Fruit fly (Drosophila melanogaster) whole organism, embryonic: Measurements from ENCODE around the gene CG16790.

Experiments
- Aef1 ChIP-seq: fragments of 200-800 bp; sonication (Bioruptor generic); IDR thresholded peaks from 3 replicates; pipeline ENCODE4 v1.3.6; 2022; ENCODE audit warnings: missing biosample characterization, missing genetic modification characterization
- CG10431 ChIP-seq: fragments of 200-800 bp; sonication (Bioruptor generic); optimal IDR thresholded peaks from 3 replicates; lab custom pipeline; 2018; ENCODE audit warnings: missing biosample characterization, mild to moderate bottlenecking, missing genetic modification characterization
- CG17385 ChIP-seq: fragments of 200-800 bp; sonication (Bioruptor generic); optimal IDR thresholded peaks from 3 replicates; lab custom pipeline; 2018; ENCODE audit warnings: missing biosample characterization, mild to moderate bottlenecking, missing genetic modification characterization
- CG17612 ChIP-seq: fragments of 200-800 bp; sonication (Bioruptor generic); IDR thresholded peaks from 2 replicates; pipeline ENCODE4 v1.3.6; 2022; ENCODE audit warnings: missing biosample characterization, missing genetic modification characterization
- CG2120 ChIP-seq: fragments of 200-800 bp; sonication (Bioruptor generic); optimal IDR thresholded peaks from 3 replicates; lab custom pipeline; 2016; ENCODE audit warnings: missing biosample characterization, missing genetic modification characterization
- CG30431 ChIP-seq: fragments of 200-800 bp; sonication (Bioruptor generic); optimal IDR thresholded peaks from 2 replicates; lab custom pipeline; 2017; ENCODE audit warnings: missing biosample characterization, missing genetic modification characterization
- CG3163 ChIP-seq: fragments of 200-800 bp; sonication (Bioruptor generic); optimal IDR thresholded peaks from 3 replicates; lab custom pipeline; 2016; ENCODE audit warnings: missing biosample characterization, missing genetic modification characterization
- CG34224 ChIP-seq: fragments of 200-800 bp; sonication (Bioruptor generic); IDR thresholded peaks from 3 replicates; pipeline ENCODE4 v1.3.6; 2022; ENCODE audit warnings: missing biosample characterization, missing genetic modification characterization; ENCODE audit not compliant: partially characterized antibody
- CG4360 ChIP-seq: fragments of 200-800 bp; sonication (Bioruptor generic); IDR thresholded peaks from 2 replicates; pipeline ENCODE4 v1.3.6; 2022; ENCODE audit warnings: missing biosample characterization, missing genetic modification characterization
- CG7372 ChIP-seq: fragments of 200-800 bp; sonication (Bioruptor generic); IDR thresholded peaks from 2 replicates; pipeline ENCODE4 v1.3.6; 2022; ENCODE audit warnings: missing biosample characterization, missing genetic modification characterization
- CG7556 ChIP-seq: fragments of 200-800 bp; sonication (Bioruptor generic); optimal IDR thresholded peaks from 2 replicates; lab custom pipeline; 2017; ENCODE audit warnings: missing biosample characterization, mild to moderate bottlenecking, missing genetic modification characterization
- CG8290 ChIP-seq, 3 experiments: fragments of 200-800 bp; sonication (Bioruptor generic); optimal IDR thresholded peaks; 2 replicates each; lab custom pipeline; 2016 to 2019; ENCODE audit warnings: missing biosample characterization in 3 of 3, missing genetic modification characterization in 3 of 3, mild to moderate bottlenecking in 2 of 3, moderate library complexity in 1 of 3
- CG8359 ChIP-seq: fragments of 200-800 bp; sonication (Bioruptor generic); optimal IDR thresholded peaks from 2 replicates; lab custom pipeline; 2017; ENCODE audit warnings: missing biosample characterization, mild to moderate bottlenecking, missing genetic modification characterization, borderline replicate concordance
- CG8478 ChIP-seq: fragments of >200 bp; optimal IDR thresholded peaks from 2 replicates; lab custom pipeline; 2018
- CG9215 ChIP-seq: fragments of 200-800 bp; sonication (Bioruptor generic); IDR thresholded peaks from 2 replicates; pipeline ENCODE4 v1.3.6; 2022; ENCODE audit warnings: missing biosample characterization, missing genetic modification characterization
- D19B ChIP-seq: fragments of 200-800 bp; sonication (Bioruptor generic); optimal IDR thresholded peaks from 2 replicates; lab custom pipeline; 2017; ENCODE audit warnings: missing biosample characterization, mild to moderate bottlenecking, missing genetic modification characterization
- Dfd ChIP-seq, 2 experiments: fragments of >200 bp; optimal IDR thresholded peaks; 2 replicates each; lab custom pipeline; 2017; ENCODE audit warnings: missing biosample characterization in 2 of 2, missing genetic modification characterization in 2 of 2
- Dip2 ChIP-seq: fragments of 200-800 bp; sonication (Bioruptor generic); IDR thresholded peaks from 2 replicates; pipeline ENCODE4 v1.3.6; 2022; ENCODE audit warnings: missing biosample characterization, missing genetic modification characterization
- Drgx ChIP-seq: fragments of 200-800 bp; sonication (Bioruptor generic); IDR thresholded peaks from 2 replicates; pipeline ENCODE4 v1.3.6; 2022; ENCODE audit warnings: missing biosample characterization, missing genetic modification characterization
- HmgZ ChIP-seq: fragments of 200-800 bp; sonication (Bioruptor generic); optimal IDR thresholded peaks from 2 replicates; lab custom pipeline; 2018; ENCODE audit warnings: missing biosample characterization, mild to moderate bottlenecking, missing genetic modification characterization
- Hr3 ChIP-seq: fragments of 200-800 bp; sonication (Bioruptor generic); optimal IDR thresholded peaks from 3 replicates; lab custom pipeline; 2016; ENCODE audit warnings: missing biosample characterization, missing genetic modification characterization
- Kr ChIP-seq: fragments of 200-800 bp; sonication (Bioruptor generic); optimal IDR thresholded peaks from 2 replicates; lab custom pipeline; 2017; ENCODE audit warnings: missing biosample characterization, mild to moderate bottlenecking, missing genetic modification characterization
- Lpt ChIP-seq: fragments of >200 bp; optimal IDR thresholded peaks from 2 replicates; lab custom pipeline; 2018; ENCODE audit warnings: missing biosample characterization, missing genetic modification characterization
- Med ChIP-seq: fragments of 200-800 bp; sonication (Bioruptor generic); peaks from one replicate; lab custom pipeline; 2016; ENCODE audit warnings: missing biosample characterization, missing genetic modification characterization, mild to moderate bottlenecking, inconsistent platforms, moderate library complexity
- Myb ChIP-seq: fragments of 200-800 bp; sonication (Bioruptor generic); optimal IDR thresholded peaks from 2 replicates; lab custom pipeline; 2016; ENCODE audit warnings: missing biosample characterization, missing genetic modification characterization
- Opbp ChIP-seq: fragments of 200-800 bp; sonication (Bioruptor generic); IDR thresholded peaks from 3 replicates; pipeline ENCODE4 v1.3.6; 2022; ENCODE audit warnings: missing biosample characterization, missing genetic modification characterization; ENCODE audit not compliant: partially characterized antibody
- Optix ChIP-seq: fragments of 200-800 bp; sonication (Bioruptor generic); IDR thresholded peaks from 3 replicates; pipeline ENCODE4 v1.3.6; 2022; ENCODE audit warnings: missing biosample characterization, missing genetic modification characterization
- Poxn ChIP-seq: fragments of 200-800 bp; sonication (Bioruptor generic); IDR thresholded peaks from 2 replicates; pipeline ENCODE4 v1.3.6; 2022; ENCODE audit warnings: missing biosample characterization, missing genetic modification characterization
- Scr ChIP-seq: fragments of 200-800 bp; sonication (Bioruptor generic); IDR thresholded peaks from 2 replicates; pipeline ENCODE4 v1.3.6; 2022; ENCODE audit warnings: missing biosample characterization, missing genetic modification characterization; ENCODE audit not compliant: partially characterized antibody
- amos ChIP-seq: fragments of 200-800 bp; sonication (Bioruptor generic); IDR thresholded peaks from 2 replicates; pipeline ENCODE4 v1.3.6; 2022; ENCODE audit warnings: missing biosample characterization, missing genetic modification characterization; ENCODE audit not compliant: partially characterized antibody
- ase ChIP-seq: fragments of 200-800 bp; sonication (Bioruptor generic); IDR thresholded peaks from 3 replicates; pipeline ENCODE4 v1.3.6; 2022; ENCODE audit warnings: missing biosample characterization, missing genetic modification characterization
- ato ChIP-seq: fragments of 200-800 bp; sonication (Bioruptor generic); IDR thresholded peaks from 2 replicates; pipeline ENCODE4 v1.3.6; 2022; ENCODE audit warnings: missing biosample characterization, missing genetic modification characterization; ENCODE audit not compliant: partially characterized antibody
- chm ChIP-seq: fragments of 200-800 bp; sonication (Bioruptor generic); IDR thresholded peaks from 2 replicates; pipeline ENCODE4 v1.3.6; 2022; ENCODE audit warnings: missing biosample characterization, missing genetic modification characterization
- eve ChIP-seq, 2 experiments: fragments of >200 bp; optimal IDR thresholded peaks; 2 replicates each; lab custom pipeline; 2017; ENCODE audit warnings: missing biosample characterization in 2 of 2, missing genetic modification characterization in 2 of 2
- gcm ChIP-seq: fragments of 200-800 bp; sonication (Bioruptor generic); optimal IDR thresholded peaks from 2 replicates; lab custom pipeline; 2019; ENCODE audit warnings: missing biosample characterization, mild to moderate bottlenecking, missing genetic modification characterization, moderate library complexity
- jumu ChIP-seq: fragments of 200-800 bp; sonication (Bioruptor generic); optimal IDR thresholded peaks from 3 replicates; lab custom pipeline; 2016; ENCODE audit warnings: missing biosample characterization, missing genetic modification characterization
- lab ChIP-seq: fragments of 200-800 bp; sonication (Bioruptor generic); optimal IDR thresholded peaks from 3 replicates; lab custom pipeline; 2017; ENCODE audit warnings: missing biosample characterization, missing genetic modification characterization, mild to moderate bottlenecking, moderate library complexity, missing genetic modification reagents
- lilli ChIP-seq: fragments of 200-800 bp; sonication (Bioruptor generic); optimal IDR thresholded peaks from 3 replicates; lab custom pipeline; 2016; ENCODE audit warnings: missing biosample characterization, missing genetic modification characterization
- lov ChIP-seq, 2 experiments: fragments of 200-800 bp in 1 of 2; fragments of >200 bp in 1 of 2; sonication (Bioruptor generic) in 1 of 2; IDR thresholded peaks in 1 of 2; optimal IDR thresholded peaks in 1 of 2; 2 replicates in 1 of 2; 3 replicates in 1 of 2; pipeline versions ENCODE4 v1.3.6 to Lab custom; 2017 to 2022; ENCODE audit warnings: missing biosample characterization in 1 of 2, missing genetic modification characterization in 1 of 2
- nmo ChIP-seq: fragments of 200-800 bp; sonication (Bioruptor generic); optimal IDR thresholded peaks from 2 replicates; lab custom pipeline; 2018; ENCODE audit warnings: missing biosample characterization, mild to moderate bottlenecking, missing genetic modification characterization, moderate library complexity
- org-1 ChIP-seq: fragments of 200-800 bp; sonication (Bioruptor generic); optimal IDR thresholded peaks from 2 replicates; lab custom pipeline; 2017; ENCODE audit warnings: missing biosample characterization, missing genetic modification characterization
- prd ChIP-seq, 3 experiments: fragments of >200 bp in 2 of 3; fragments of 200-800 bp in 1 of 3; sonication (Bioruptor generic) in 1 of 3; optimal IDR thresholded peaks in 2 of 3; IDR thresholded peaks in 1 of 3; 2 replicates in 2 of 3; 3 replicates in 1 of 3; pipeline versions ENCODE4 v1.3.6 to Lab custom; 2017 to 2022; ENCODE audit warnings: missing biosample characterization in 1 of 3, missing genetic modification characterization in 1 of 3
- psq ChIP-seq: fragments of 200-800 bp; sonication (Bioruptor generic); optimal IDR thresholded peaks from 2 replicates; lab custom pipeline; 2017; ENCODE audit warnings: missing biosample characterization, missing genetic modification characterization
- pzg ChIP-seq: fragments of 200-800 bp; sonication (Bioruptor generic); optimal IDR thresholded peaks from 3 replicates; lab custom pipeline; 2018; ENCODE audit warnings: missing biosample characterization, mild to moderate bottlenecking, missing genetic modification characterization, moderate library complexity
- ranshi ChIP-seq: fragments of 200-800 bp; sonication (Bioruptor generic); IDR thresholded peaks from 2 replicates; pipeline ENCODE4 v1.3.6; 2022; ENCODE audit warnings: missing biosample characterization, missing genetic modification characterization
- slou ChIP-seq: fragments of 200-800 bp; sonication (Bioruptor generic); optimal IDR thresholded peaks from 3 replicates; lab custom pipeline; 2016; ENCODE audit warnings: missing biosample characterization, missing genetic modification characterization
- tna ChIP-seq: fragments of 200-800 bp; sonication (Bioruptor generic); IDR thresholded peaks from 2 replicates; pipeline ENCODE4 v1.3.6; 2022; ENCODE audit warnings: missing biosample characterization, missing genetic modification characterization; ENCODE audit not compliant: partially characterized antibody
- zfh1 ChIP-seq: fragments of 200-800 bp; sonication (Bioruptor generic); IDR thresholded peaks from 3 replicates; pipeline ENCODE4 v1.3.6; 2022; ENCODE audit warnings: missing biosample characterization, missing genetic modification characterization

The CG16790 gene

DNA sequence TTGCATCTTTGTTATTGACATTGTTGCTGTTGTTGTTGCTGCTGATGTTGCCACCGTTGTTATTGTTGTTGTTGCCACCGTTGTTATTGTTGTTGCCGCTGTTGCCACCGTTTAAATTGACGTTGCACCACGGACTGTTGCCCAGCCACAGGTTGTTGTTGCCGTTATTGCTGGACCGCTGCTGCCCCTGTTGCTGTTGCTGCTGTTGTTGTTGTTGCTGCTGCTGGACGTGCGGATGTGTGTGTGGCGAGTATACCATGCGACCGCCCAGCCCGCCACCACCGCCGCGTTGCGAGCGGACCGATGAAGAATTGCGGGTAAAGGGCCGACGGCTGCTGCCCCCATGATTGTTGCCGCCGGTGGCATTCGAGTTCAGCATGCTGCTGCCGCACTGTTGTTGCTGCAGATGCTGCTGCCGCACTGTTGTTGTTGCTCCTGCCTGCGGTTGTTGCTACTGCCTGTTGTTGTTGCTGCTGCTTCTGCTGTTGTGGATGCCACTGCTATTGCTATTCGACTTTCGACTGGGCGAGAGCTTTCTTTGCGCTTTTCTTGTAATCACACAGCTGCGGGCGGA lies 23.1 kb downstream of the CG16790 start:
- TF ChIP-seq Dfd (GFP tag; optimal IDR thresholded peaks at IDR 0.05; lab: Kevin White, UChicago) (peak in 1 of 2 experiments; percentile 62), ranshi (GFP tag; lab: Robert Waterston, UW) (0 out of 2 replicates have a peak, but pooled peaks have one; percentile 15), prd (optimal IDR thresholded peaks at IDR 0.05; lab: Kevin White, UChicago) (no peak), prd (GFP tag; IDR thresholded peaks at IDR 0.05; lab: Robert Waterston, UW) (peak; percentile 39; the same call in 1 of the 3 replicates), D19B (GFP tag; lab: Kevin White, UChicago) (no peak), lilli (no peak), psq (GFP tag; lab: Kevin White, UChicago) (no peak), Med (GFP tag; lab: Kevin White, UChicago) (peak; percentile 70), chm (GFP tag; lab: Robert Waterston, UW) (0 out of 2 replicates have a peak, but pooled peaks have one; percentile 15), CG7372 (GFP tag; lab: Robert Waterston, UW) (0 out of 2 replicates have a peak, but pooled peaks have one; percentile 17), CG8290 (GFP tag; optimal IDR thresholded peaks at IDR 0.05; lab: Kevin White, UChicago) (no peak), CG8290 (tag; optimal IDR thresholded peaks at IDR 0.05; lab: Kevin White, UChicago) (no peak), CG30431 (no peak), Scr (no peak), gcm (GFP tag; lab: Kevin White, UChicago) (peak; percentile 64), ase (GFP tag; lab: Robert Waterston, UW) (0 out of 3 replicates have a peak, but pooled peaks have one; percentile 41), CG7556 (GFP tag; lab: Kevin White, UChicago) (no peak), zfh1 (GFP tag; lab: Robert Waterston, UW) (0 out of 3 replicates have a peak, but pooled peaks have one; percentile 13), CG8359 (GFP tag; lab: Kevin White, UChicago) (no peak), org-1 (no peak), CG8478 (lab: Kevin White, UChicago) (peak; percentile 55), CG4360 (GFP tag; lab: Robert Waterston, UW) (peak; percentile 94), ato (GFP tag; lab: Robert Waterston, UW) (no peak), CG17612 (GFP tag; lab: Robert Waterston, UW) (0 out of 2 replicates have a peak, but pooled peaks have one; percentile 33), Dip2 (GFP tag; lab: Robert Waterston, UW) (no peak), CG2120 (GFP tag; lab: Kevin White, UChicago) (no peak), Kr (GFP tag; lab: Kevin White, UChicago) (no peak), tna (GFP tag; lab: Robert Waterston, UW) (no peak), CG3163 (GFP tag; lab: Kevin White, UChicago) (no peak), nmo (GFP tag; lab: Kevin White, UChicago) (no peak)

DNA sequence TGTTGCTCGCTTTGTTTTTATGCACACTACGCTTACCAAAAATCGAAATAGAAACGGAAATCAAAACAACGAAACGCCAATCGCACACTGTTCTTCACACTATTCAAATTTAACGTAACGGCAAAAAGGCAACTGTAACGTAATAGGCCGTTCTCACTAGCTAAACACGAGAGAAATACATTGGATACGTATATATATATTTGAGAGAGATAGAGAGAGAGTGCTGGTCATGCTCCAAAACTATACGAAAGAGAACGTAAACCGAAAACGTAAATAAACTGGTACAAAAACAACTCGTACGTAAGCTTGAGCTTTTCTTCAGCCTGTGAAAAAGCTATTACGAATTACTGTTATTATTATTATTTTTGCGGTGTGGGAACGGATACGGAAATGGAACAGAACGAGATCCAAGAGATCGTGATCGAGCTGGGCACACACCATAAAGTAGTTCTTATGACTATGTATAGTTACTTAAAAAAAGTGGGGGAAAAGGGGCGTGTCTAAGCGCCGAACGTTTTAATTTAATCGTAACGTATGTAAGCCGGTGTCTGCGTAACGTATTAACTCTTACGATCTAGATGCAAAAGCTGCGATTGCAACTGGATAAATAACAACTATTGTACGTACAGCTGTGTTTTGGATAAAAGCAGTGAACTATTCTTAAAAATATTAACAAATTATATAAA lies 26.4 kb downstream of the CG16790 start:
- no peak for TF ChIP-seq CG17385
- TF ChIP-seq amos (GFP tag; lab: Robert Waterston, UW), result no peak
- TF ChIP-seq slou (GFP tag; lab: Kevin White, UChicago), result no peak
- no peak for TF ChIP-seq lov (optimal IDR thresholded peaks at IDR 0.05; lab: Kevin White, UChicago)
- no peak for TF ChIP-seq lov (GFP tag; IDR thresholded peaks at IDR 0.05; lab: Robert Waterston, UW)
- TF ChIP-seq Optix (GFP tag; lab: Robert Waterston, UW), result no peak
- TF ChIP-seq lab, result no peak
- no peak for TF ChIP-seq CG10431 (GFP tag; lab: Kevin White, UChicago)
- TF ChIP-seq Poxn (GFP tag; lab: Robert Waterston, UW), result no peak
- TF ChIP-seq Opbp (GFP tag; lab: Robert Waterston, UW), result no peak
- TF ChIP-seq CG9215 (GFP tag; lab: Robert Waterston, UW), result no peak
- peak; percentile 65 for TF ChIP-seq Myb (GFP tag; lab: Kevin White, UChicago)
- TF ChIP-seq Drgx (GFP tag; lab: Robert Waterston, UW), result no peak
- no peak; the same call in 2 of the 3 replicates for TF ChIP-seq CG34224 (GFP tag; lab: Robert Waterston, UW)
- peak; percentile 13 for TF ChIP-seq pzg
- TF ChIP-seq HmgZ (tag; lab: Kevin White, UChicago), result no peak
- no peak for TF ChIP-seq Lpt (GFP tag; lab: Kevin White, UChicago)
- TF ChIP-seq Aef1 (GFP tag; lab: Robert Waterston, UW), result no peak
- no peak for TF ChIP-seq jumu (GFP tag; lab: Kevin White, UChicago)
- peak in 1 of 2 experiments; percentile 72 for TF ChIP-seq eve (GFP tag; optimal IDR thresholded peaks at IDR 0.05; lab: Kevin White, UChicago)
- no peak for TF ChIP-seq Hr3 (GFP tag; lab: Kevin White, UChicago)
- no peak for TF ChIP-seq CG2120 (GFP tag; lab: Kevin White, UChicago)
